Fruit fly (Drosophila melanogaster) whole organism, embryonic: ENCODE measurements around the gene CG9667.

Experiments used
- Abd-B ChIP-seq: fragments of 200-800 bp; sonication (Bioruptor generic); optimal IDR thresholded peaks from 2 replicates; lab custom pipeline; 2018; ENCODE audit warnings: missing biosample characterization, mild to moderate bottlenecking, missing genetic modification characterization, moderate library complexity
- Atf6 ChIP-seq: fragments of 200-800 bp; sonication (Bioruptor generic); IDR thresholded peaks from 2 replicates; pipeline ENCODE4 v1.3.6; 2022; ENCODE audit warnings: missing biosample characterization, missing genetic modification characterization
- Awh ChIP-seq: fragments of 200-800 bp; sonication (Bioruptor generic); IDR thresholded peaks from 2 replicates; pipeline ENCODE4, ENCODE4 v1.3.6; 2022; ENCODE audit warnings: missing biosample characterization, missing genetic modification characterization
- CG10147 ChIP-seq: fragments of 200-800 bp; sonication (Bioruptor generic); optimal IDR thresholded peaks from 2 replicates; lab custom pipeline; 2019; ENCODE audit warnings: missing biosample characterization, mild to moderate bottlenecking, missing genetic modification characterization, moderate library complexity
- CG12104 ChIP-seq: fragments of 200-800 bp; sonication (Bioruptor generic); optimal IDR thresholded peaks from 3 replicates; lab custom pipeline; 2016; ENCODE audit warnings: missing biosample characterization, missing genetic modification characterization
- CG12659 ChIP-seq: fragments of 200-800 bp; sonication (Bioruptor generic); optimal IDR thresholded peaks from 3 replicates; lab custom pipeline; 2017; ENCODE audit warnings: mild to moderate bottlenecking, missing biosample characterization, missing genetic modification reagents, missing genetic modification characterization
- CG12769 ChIP-seq: fragments of 200-800 bp; sonication (Bioruptor generic); optimal IDR thresholded peaks from 2 replicates; lab custom pipeline; 2019; ENCODE audit warnings: missing biosample characterization, mild to moderate bottlenecking, missing genetic modification characterization, moderate library complexity
- CG13296 ChIP-seq: fragments of 200-800 bp; sonication (Bioruptor generic); optimal IDR thresholded peaks from 3 replicates; lab custom pipeline; 2018; ENCODE audit warnings: missing biosample characterization, mild to moderate bottlenecking, missing genetic modification characterization
- CG13894 ChIP-seq: fragments of 200-800 bp; sonication (Bioruptor generic); optimal IDR thresholded peaks from 3 replicates; lab custom pipeline; 2018; ENCODE audit warnings: missing biosample characterization, mild to moderate bottlenecking, missing genetic modification characterization, moderate library complexity
- CG1602 ChIP-seq: fragments of 200-800 bp; sonication (Bioruptor generic); optimal IDR thresholded peaks from 3 replicates; lab custom pipeline; 2016; ENCODE audit warnings: missing biosample characterization, missing genetic modification characterization
- CG2120 ChIP-seq: fragments of 200-800 bp; sonication (Bioruptor generic); optimal IDR thresholded peaks from 3 replicates; lab custom pipeline; 2016; ENCODE audit warnings: missing biosample characterization, missing genetic modification characterization
- CG42726 ChIP-seq: fragments of 200-800 bp; sonication (Bioruptor generic); IDR thresholded peaks from 2 replicates; pipeline ENCODE4 v1.3.6; 2022; ENCODE audit warnings: missing biosample characterization, missing genetic modification characterization; ENCODE audit not compliant: partially characterized antibody
- CG4404 ChIP-seq: fragments of 200-800 bp; sonication (Bioruptor generic); IDR thresholded peaks from 2 replicates; pipeline ENCODE4 v1.3.6; 2022; ENCODE audit warnings: missing biosample characterization, missing genetic modification characterization
- CG5953 ChIP-seq: fragments of 200-800 bp; sonication (Bioruptor generic); IDR thresholded peaks from 2 replicates; pipeline ENCODE4 v1.3.6; 2022; ENCODE audit warnings: missing biosample characterization, missing genetic modification characterization
- CG7786 ChIP-seq: fragments of 200-800 bp; sonication (Bioruptor generic); optimal IDR thresholded peaks from 2 replicates; lab custom pipeline; 2016; ENCODE audit warnings: missing biosample characterization, missing genetic modification characterization
- CG7928 ChIP-seq: fragments of 200-800 bp; sonication (Bioruptor generic); optimal IDR thresholded peaks from 2 replicates; lab custom pipeline; 2017; ENCODE audit warnings: missing biosample characterization, mild to moderate bottlenecking, missing genetic modification characterization
- CG7963 ChIP-seq: fragments of 200-800 bp; sonication (Bioruptor generic); IDR thresholded peaks from 3 replicates; pipeline ENCODE4 v1.3.6; 2022; ENCODE audit warnings: missing biosample characterization, missing genetic modification characterization; ENCODE audit not compliant: partially characterized antibody
- CrebB ChIP-seq: fragments of 200-800 bp; sonication (Bioruptor generic); optimal IDR thresholded peaks from 3 replicates; lab custom pipeline; 2018; ENCODE audit warnings: missing biosample characterization, mild to moderate bottlenecking, missing genetic modification characterization
- Dp ChIP-seq: fragments of 200-800 bp; sonication (Bioruptor generic); optimal IDR thresholded peaks from 2 replicates; lab custom pipeline; 2018; ENCODE audit warnings: missing biosample characterization, mild to moderate bottlenecking, missing genetic modification characterization, moderate library complexity
- Gsc ChIP-seq: fragments of 200-800 bp; sonication (Bioruptor generic); IDR thresholded peaks from 2 replicates; pipeline ENCODE4 v1.3.6; 2022; ENCODE audit warnings: missing biosample characterization, missing genetic modification characterization
- Gug ChIP-seq: fragments of 200-800 bp; sonication (Bioruptor generic); IDR thresholded peaks from 4 replicates; pipeline ENCODE4 v1.3.6; 2022; ENCODE audit warnings: missing biosample characterization, missing genetic modification characterization
- H15 ChIP-seq: fragments of 200-800 bp; sonication (Bioruptor generic); IDR thresholded peaks from 3 replicates; pipeline ENCODE4 v1.3.6; 2022; ENCODE audit warnings: missing biosample characterization, missing genetic modification characterization
- Hr3 ChIP-seq: fragments of 200-800 bp; sonication (Bioruptor generic); optimal IDR thresholded peaks from 3 replicates; lab custom pipeline; 2016; ENCODE audit warnings: missing biosample characterization, missing genetic modification characterization
- Lpt ChIP-seq: fragments of >200 bp; optimal IDR thresholded peaks from 2 replicates; lab custom pipeline; 2018; ENCODE audit warnings: missing biosample characterization, missing genetic modification characterization
- MESR4 ChIP-seq: fragments of 200-800 bp; sonication (Bioruptor generic); optimal IDR thresholded peaks from 2 replicates; lab custom pipeline; 2018; ENCODE audit warnings: missing biosample characterization, mild to moderate bottlenecking, missing genetic modification characterization, moderate library complexity
- Nf-YB ChIP-seq: fragments of 200-800 bp; sonication (Bioruptor generic); optimal IDR thresholded peaks from 3 replicates; lab custom pipeline; 2019; ENCODE audit warnings: missing biosample characterization, mild to moderate bottlenecking, missing genetic modification characterization, moderate library complexity
- Rx ChIP-seq: fragments of 200-800 bp; sonication (Bioruptor generic); IDR thresholded peaks from 2 replicates; pipeline ENCODE4 v1.3.6; 2022; ENCODE audit warnings: missing biosample characterization, missing genetic modification characterization
- Spps ChIP-seq: fragments of 200-800 bp; sonication (Bioruptor generic); optimal IDR thresholded peaks from 2 replicates; lab custom pipeline; 2018; ENCODE audit warnings: missing biosample characterization, mild to moderate bottlenecking, missing genetic modification characterization
- Ssrp ChIP-seq: fragments of 200-800 bp; sonication (Bioruptor generic); optimal IDR thresholded peaks from 2 replicates; lab custom pipeline; 2018; ENCODE audit warnings: missing biosample characterization, mild to moderate bottlenecking, missing genetic modification characterization, moderate library complexity
- Taf1 ChIP-seq: fragments of 200-800 bp; sonication (Bioruptor generic); IDR thresholded peaks from 2 replicates; pipeline ENCODE4 v1.3.6; 2022; ENCODE audit warnings: missing biosample characterization, missing genetic modification characterization
- Trl ChIP-seq, 3 experiments: fragments of >200 bp in 2 of 3; fragments of 200-800 bp in 1 of 3; sonication (Bioruptor generic) in 1 of 3; optimal IDR thresholded peaks; 2 replicates in 1 of 3; 3 replicates in 2 of 3; lab custom pipeline; 2016 to 2017; ENCODE audit warnings: missing biosample characterization in 1 of 3, missing genetic modification characterization in 1 of 3
- Usf ChIP-seq: fragments of 200-800 bp; sonication (Bioruptor generic); optimal IDR thresholded peaks from 2 replicates; lab custom pipeline; 2017; ENCODE audit warnings: missing genotype, missing biosample characterization, missing genetic modification characterization
- cato ChIP-seq: fragments of 200-800 bp; sonication (Bioruptor generic); optimal IDR thresholded peaks from 2 replicates; lab custom pipeline; 2016; ENCODE audit warnings: missing biosample characterization, missing genetic modification characterization, borderline replicate concordance
- crp ChIP-seq, 2 experiments: fragments of 200-800 bp; sonication (Bioruptor generic); optimal IDR thresholded peaks; 2 replicates in 1 of 2; 3 replicates in 1 of 2; lab custom pipeline; 2017; ENCODE audit warnings: missing biosample characterization in 2 of 2, missing genetic modification characterization in 2 of 2, mild to moderate bottlenecking in 1 of 2, moderate library complexity in 1 of 2
- dpn ChIP-seq, 2 experiments: fragments of 200-800 bp; sonication (Bioruptor generic); optimal IDR thresholded peaks; 3 replicates each; lab custom pipeline; 2016; ENCODE audit warnings: missing biosample characterization in 2 of 2, missing genetic modification characterization in 2 of 2
- gfzf ChIP-seq: fragments of 200-800 bp; sonication (Bioruptor generic); optimal IDR thresholded peaks from 2 replicates; lab custom pipeline; 2016; ENCODE audit warnings: missing biosample characterization, mild to moderate bottlenecking, missing genetic modification characterization, moderate library complexity
- hkb ChIP-seq, 2 experiments: fragments of 200-800 bp in 1 of 2; fragments of >200 bp in 1 of 2; sonication (Bioruptor generic) in 1 of 2; IDR thresholded peaks in 1 of 2; optimal IDR thresholded peaks in 1 of 2; 2 replicates each; pipeline versions ENCODE4 v1.3.6 to Lab custom; 2017 to 2022; ENCODE audit warnings: missing biosample characterization in 1 of 2, missing genetic modification characterization in 1 of 2
- knrl ChIP-seq: fragments of 200-800 bp; sonication (Bioruptor generic); IDR thresholded peaks from 3 replicates; pipeline ENCODE4 v1.3.6; 2022; ENCODE audit warnings: missing biosample characterization, missing genetic modification characterization; ENCODE audit not compliant: partially characterized antibody
- lilli ChIP-seq: fragments of 200-800 bp; sonication (Bioruptor generic); optimal IDR thresholded peaks from 3 replicates; lab custom pipeline; 2016; ENCODE audit warnings: missing biosample characterization, missing genetic modification characterization
- luna ChIP-seq: fragments of 200-800 bp; sonication (Bioruptor generic); optimal IDR thresholded peaks from 2 replicates; lab custom pipeline; 2016; ENCODE audit warnings: missing biosample characterization, missing genetic modification characterization
- mirr ChIP-seq: fragments of 200-800 bp; sonication (Bioruptor generic); optimal IDR thresholded peaks from 3 replicates; lab custom pipeline; 2018; ENCODE audit warnings: missing biosample characterization, mild to moderate bottlenecking, missing genetic modification characterization
- pan ChIP-seq, 4 experiments: fragments of >200 bp in 3 of 4; fragments of 200-800 bp in 1 of 4; sonication (Bioruptor generic) in 1 of 4; optimal IDR thresholded peaks in 3 of 4; IDR thresholded peaks in 1 of 4; 2 replicates each; pipeline versions ENCODE4 v1.3.6 to Lab custom; 2017 to 2022; ENCODE audit warnings: missing biosample characterization in 2 of 4, missing genetic modification characterization in 2 of 4, mixed read lengths in 1 of 4
- prd ChIP-seq, 3 experiments: fragments of >200 bp in 2 of 3; fragments of 200-800 bp in 1 of 3; sonication (Bioruptor generic) in 1 of 3; optimal IDR thresholded peaks in 2 of 3; IDR thresholded peaks in 1 of 3; 2 replicates in 2 of 3; 3 replicates in 1 of 3; pipeline versions ENCODE4 v1.3.6 to Lab custom; 2017 to 2022; ENCODE audit warnings: missing biosample characterization in 1 of 3, missing genetic modification characterization in 1 of 3
- rib ChIP-seq: fragments of 200-800 bp; sonication (Bioruptor generic); IDR thresholded peaks from 2 replicates; pipeline ENCODE4 v1.3.6; 2022; ENCODE audit warnings: missing biosample characterization, missing genetic modification characterization
- sens ChIP-seq: fragments of 200-800 bp; sonication (Bioruptor generic); peaks from one replicate; lab custom pipeline; 2016; ENCODE audit warnings: missing biosample characterization, missing genetic modification characterization
- sr ChIP-seq: fragments of 200-800 bp; sonication (Bioruptor generic); IDR thresholded peaks from 3 replicates; pipeline ENCODE4 v1.3.6; 2022; ENCODE audit warnings: missing biosample characterization, missing genetic modification characterization

The CG9667 gene

DNA sequence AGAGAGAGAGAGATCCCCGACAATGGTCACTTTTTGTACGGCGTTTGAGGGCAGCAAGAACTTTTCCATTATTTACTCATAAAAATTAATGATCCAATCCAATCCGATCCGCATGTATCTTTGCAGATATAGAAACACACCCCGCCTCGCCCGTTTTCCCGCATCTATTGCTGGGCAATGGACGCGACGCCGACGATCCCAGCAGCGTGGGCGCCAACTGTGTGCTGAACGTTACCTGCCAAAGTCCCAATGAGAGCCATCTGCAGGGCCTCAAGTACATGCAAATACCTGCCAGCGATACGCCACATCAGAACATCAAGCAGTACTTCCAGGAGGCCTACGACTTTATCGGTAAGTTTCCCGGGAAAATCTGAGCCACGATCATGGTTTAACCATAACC lies 15.2 kb downstream of the CG9667 start:
- TF ChIP-seq CG12769 (tag; lab: Kevin White, UChicago), result peak; percentile 13
- peak; percentile 93 for TF ChIP-seq sr (GFP tag; lab: Robert Waterston, UW)
- TF ChIP-seq prd (optimal IDR thresholded peaks at IDR 0.05; lab: Kevin White, UChicago), result no peak
- TF ChIP-seq prd (GFP tag; IDR thresholded peaks at IDR 0.05; lab: Robert Waterston, UW), result no peak
- TF ChIP-seq Trl (optimal IDR thresholded peaks at IDR 0.05; lab: Kevin White, UChicago), result peak in 1 of 2 experiments; percentile 13
- no peak for TF ChIP-seq Trl (GFP tag; optimal IDR thresholded peaks at IDR 0.05; lab: Kevin White, UChicago)
- TF ChIP-seq CG12659 (GFP tag; lab: Kevin White, UChicago), result no peak
- TF ChIP-seq sens (GFP tag; lab: Kevin White, UChicago), result peak; percentile 13

DNA sequence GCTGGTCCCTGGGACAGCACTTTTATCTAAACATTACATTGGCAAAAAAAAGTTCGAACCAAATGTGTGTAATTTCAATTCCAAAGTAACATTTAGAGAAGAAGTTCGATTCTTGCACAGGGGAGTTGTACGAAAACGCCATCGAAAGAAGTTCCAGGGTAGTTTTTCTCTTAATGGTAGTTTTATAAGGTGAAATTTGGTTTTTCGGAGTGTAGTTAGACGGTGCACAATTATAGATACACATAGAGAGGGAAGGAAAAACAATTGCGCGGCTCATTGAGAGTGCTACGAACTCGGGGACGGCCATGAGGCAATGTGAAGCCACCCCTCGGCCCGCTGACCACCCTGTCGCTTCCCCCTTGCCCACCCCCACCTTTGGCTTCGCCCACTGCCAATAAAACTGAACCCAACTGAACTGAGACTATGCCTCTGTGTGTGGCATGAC lies 15.9 kb downstream of the CG9667 start:
- TF ChIP-seq CG10147 (GFP tag; lab: Kevin White, UChicago) (peak; percentile 47), rib (GFP tag; lab: Robert Waterston, UW) (no peak), Rx (GFP tag; lab: Robert Waterston, UW) (0 out of 2 replicates have a peak, but pooled peaks have one; percentile 35), Dp (GFP tag; lab: Kevin White, UChicago) (no peak), Ssrp (tag; lab: Kevin White, UChicago) (peak; percentile 43), Awh (GFP tag; lab: Robert Waterston, UW) (peak; percentile 69), Nf-YB (GFP tag; lab: Kevin White, UChicago) (peak; percentile 17), dpn (GFP tag; optimal IDR thresholded peaks at IDR 0.05; lab: Kevin White, UChicago) (peak; percentile 59 to 67), Hr3 (peak; percentile 52), lilli (GFP tag; lab: Kevin White, UChicago) (peak; percentile 65), knrl (GFP tag; lab: Robert Waterston, UW) (no peak), Spps (tag; lab: Kevin White, UChicago) (peak; percentile 33), CG13296 (GFP tag; lab: Kevin White, UChicago) (peak; percentile 22), Atf6 (GFP tag; lab: Robert Waterston, UW) (peak; percentile 57; the same call in 1 of the 2 replicates), Usf (GFP tag; lab: Kevin White, UChicago) (no peak), Taf1 (GFP tag; lab: Robert Waterston, UW) (no peak), cato (GFP tag; lab: Kevin White, UChicago) (peak; percentile 1), CG42726 (GFP tag; lab: Robert Waterston, UW) (no peak), CG7786 (GFP tag; lab: Kevin White, UChicago) (peak; percentile 68), CG2120 (GFP tag; lab: Kevin White, UChicago) (peak; percentile 71), CG12104 (peak; percentile 30), CG4404 (GFP tag; lab: Robert Waterston, UW) (0 out of 2 replicates have a peak, but pooled peaks have one; percentile 12), Lpt (GFP tag; lab: Kevin White, UChicago) (no peak), pan (optimal IDR thresholded peaks at IDR 0.05; lab: Kevin White, UChicago) (no peak), pan (GFP tag; optimal IDR thresholded peaks at IDR 0.05 in 1 of 2, IDR thresholded peaks at IDR 0.05 in 1 of 2) (peak in 1 of 2 experiments; percentile 65), Gsc (GFP tag; lab: Robert Waterston, UW) (no peak), Gug (GFP tag; lab: Robert Waterston, UW) (peak; percentile 27; the same call in 2 of the 4 replicates), gfzf (GFP tag; lab: Kevin White, UChicago) (no peak), CrebB (tag; lab: Kevin White, UChicago) (no peak), CG5953 (GFP tag; lab: Robert Waterston, UW) (peak; percentile 59; the same call in 1 of the 2 replicates), mirr (no peak), hkb (optimal IDR thresholded peaks at IDR 0.05; lab: Kevin White, UChicago) (no peak), hkb (GFP tag; IDR thresholded peaks at IDR 0.05; lab: Robert Waterston, UW) (peak; percentile 61), CG7928 (GFP tag; lab: Kevin White, UChicago) (no peak), crp (GFP tag; optimal IDR thresholded peaks at IDR 0.05; lab: Kevin White, UChicago) (no peak), CG7963 (GFP tag; lab: Robert Waterston, UW) (no peak), CG1602 (GFP tag; lab: Kevin White, UChicago) (peak; percentile 50), Abd-B (GFP tag; lab: Kevin White, UChicago) (no peak), luna (GFP tag; lab: Kevin White, UChicago) (no peak), CG13894 (tag; lab: Kevin White, UChicago) (peak; percentile 71), MESR4 (GFP tag; lab: Kevin White, UChicago) (no peak), H15 (GFP tag; lab: Robert Waterston, UW) (peak; percentile 60; the same call in 1 of the 3 replicates)
